Worm (Caenorhabditis elegans) whole organism, midembryonic: Measurements from ENCODE around the gene str-20.

Experiments
- T22C8.4 ChIP-seq: fragments of 200-800 bp; sonication (Bioruptor generic); IDR thresholded peaks from 2 replicates; pipeline ENCODE4 v1.3.6; 2022; ENCODE audit warnings: missing genetic modification characterization, missing compliant biosample characterization
- cog-1 ChIP-seq: sonication (generic microtip); optimal IDR thresholded peaks from 2 replicates; lab custom pipeline; 2016; ENCODE audit warnings: missing genetic modification characterization, missing compliant biosample characterization
- flt-1 ChIP-seq: fragments of 200-800 bp; sonication (Bioruptor generic); IDR thresholded peaks from 2 replicates; pipeline ENCODE4 v1.3.6; 2022; ENCODE audit warnings: missing genetic modification characterization, missing compliant biosample characterization
- klf-2 ChIP-seq: fragments of 200-800 bp; sonication (Bioruptor generic); conservative IDR thresholded peaks from 2 replicates; pipeline ENCODE4 v1.3.6; 2022; ENCODE audit warnings: missing genetic modification reagents, missing genetic modification characterization, missing compliant biosample characterization
- med-1 ChIP-seq: sonication (generic microtip); optimal IDR thresholded peaks from 2 replicates; lab custom pipeline; 2017; ENCODE audit warnings: missing genetic modification characterization, mild to moderate bottlenecking, missing compliant biosample characterization, antibody characterized with exemption, missing genetic modification reagents; ENCODE audit not compliant: insufficient read depth
- ref-1 ChIP-seq: fragments of 200-800 bp; sonication (Bioruptor generic); conservative IDR thresholded peaks from 2 replicates; pipeline ENCODE4 v1.3.6; 2022; ENCODE audit warnings: missing genetic modification reagents, missing genetic modification characterization, missing compliant biosample characterization
- tab-1 ChIP-seq: fragments of 200-800 bp; sonication (Bioruptor generic); IDR thresholded peaks from 2 replicates; pipeline ENCODE4 v1.3.6; 2022; ENCODE audit warnings: missing genetic modification characterization, missing compliant biosample characterization
- ztf-23 ChIP-seq: fragments of 200-800 bp; sonication (Bioruptor generic); IDR thresholded peaks from 2 replicates; pipeline ENCODE4 v1.3.6; 2022; ENCODE audit warnings: missing genetic modification reagents, missing genetic modification characterization, missing compliant biosample characterization
- ztf-29 ChIP-seq: fragments of 200-800 bp; sonication (Bioruptor generic); IDR thresholded peaks from 2 replicates; pipeline ENCODE4 v1.3.6; 2022; ENCODE audit warnings: missing genetic modification reagents, missing genetic modification characterization, missing compliant biosample characterization

str-20 gene

DNA sequence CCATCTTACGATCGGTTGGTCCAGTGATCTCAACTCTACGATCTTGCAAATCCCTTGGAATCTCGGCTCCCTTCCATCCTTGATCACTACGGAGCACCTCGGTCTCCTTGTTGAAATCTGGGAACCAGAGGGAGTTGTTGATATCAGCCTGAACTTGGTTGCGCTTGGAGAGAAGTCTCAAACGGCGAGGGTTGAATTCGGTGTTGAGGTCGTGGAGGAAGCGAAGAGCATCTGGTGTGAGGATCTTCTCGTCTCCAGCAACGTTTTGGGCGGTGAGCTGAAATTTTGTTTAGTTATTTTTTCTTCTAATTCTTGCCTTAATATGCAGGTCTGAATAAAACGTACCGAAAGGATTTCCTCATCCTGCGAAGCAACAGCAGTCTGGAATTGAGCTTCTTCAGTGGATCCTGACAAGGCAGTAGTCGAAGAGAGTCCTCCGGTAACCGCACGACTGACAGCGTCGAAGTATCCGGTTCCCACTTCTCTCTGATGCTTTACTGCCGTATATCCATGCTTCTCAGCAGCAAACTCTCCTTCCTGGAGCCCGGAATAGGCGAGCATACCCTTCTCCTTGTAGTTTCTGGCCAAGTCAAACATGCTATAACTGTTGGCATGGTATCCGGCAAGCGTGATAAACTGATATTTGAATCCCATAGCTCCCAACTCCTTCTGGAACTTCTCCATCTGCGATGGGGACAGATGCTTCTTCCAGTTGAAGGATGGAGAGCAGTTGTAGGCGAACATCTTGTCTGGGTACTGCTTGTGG, 30.3 kb upstream of the str-20 start:
- TF ChIP-seq ref-1 (GFP tag; lab: Robert Waterston, UW): no peak
- TF ChIP-seq med-1 (GFP tag; lab: Kevin White, UChicago): no peak
- no peak for TF ChIP-seq ztf-29 (GFP tag; lab: Robert Waterston, UW)
- TF ChIP-seq ztf-23: no peak

DNA sequence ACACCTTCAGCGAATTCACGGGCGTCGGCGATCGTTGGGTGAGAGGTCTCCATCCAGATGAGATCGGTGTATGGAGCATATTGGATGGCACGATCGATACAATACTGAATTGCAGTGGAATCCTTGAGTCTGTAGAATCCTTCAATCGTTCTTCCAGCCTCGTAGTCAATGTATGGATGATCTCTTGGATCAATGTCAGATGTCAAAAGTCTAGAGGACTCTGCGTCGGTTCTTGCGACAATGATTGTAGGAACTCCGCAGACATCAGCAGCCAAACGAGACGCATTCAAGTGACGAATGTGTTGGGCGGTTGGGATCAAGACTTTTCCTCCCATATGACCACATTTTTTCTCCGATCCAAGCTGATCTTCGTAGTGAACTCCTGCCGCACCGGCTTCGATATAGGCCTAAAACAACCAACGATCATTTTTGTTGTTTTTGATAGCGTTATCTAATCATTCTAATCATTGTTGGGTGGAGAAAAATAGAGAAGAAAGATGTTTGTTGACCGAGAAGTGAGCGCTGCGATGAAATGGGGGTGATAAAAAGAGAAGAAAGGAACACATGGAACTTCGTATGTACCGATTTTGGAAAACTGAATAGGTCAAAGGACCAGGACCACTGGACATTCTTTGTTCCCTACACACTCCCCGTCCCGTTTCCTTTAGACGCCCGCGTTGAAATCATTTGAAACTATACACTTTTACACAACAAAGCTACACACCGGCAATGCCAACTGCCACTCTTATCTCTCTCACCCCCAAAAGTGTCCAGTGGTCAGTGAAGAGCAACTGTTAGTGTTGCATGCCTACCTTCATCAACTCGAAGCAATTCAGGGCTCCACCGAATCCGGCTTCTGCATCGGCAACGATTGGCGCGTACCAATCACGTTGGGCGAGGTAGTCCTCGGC, 29.4 kb upstream of the str-20 start:
- TF ChIP-seq ref-1 (GFP tag; lab: Robert Waterston, UW) (no peak), flt-1 (no peak), T22C8.4 (GFP tag; lab: Robert Waterston, UW) (no peak), tab-1 (no peak), ztf-23 (no peak), klf-2 (GFP tag; lab: Robert Waterston, UW) (no peak), med-1 (GFP tag; lab: Kevin White, UChicago) (no peak), ztf-29 (GFP tag; lab: Robert Waterston, UW) (no peak), cog-1 (no peak)

DNA sequence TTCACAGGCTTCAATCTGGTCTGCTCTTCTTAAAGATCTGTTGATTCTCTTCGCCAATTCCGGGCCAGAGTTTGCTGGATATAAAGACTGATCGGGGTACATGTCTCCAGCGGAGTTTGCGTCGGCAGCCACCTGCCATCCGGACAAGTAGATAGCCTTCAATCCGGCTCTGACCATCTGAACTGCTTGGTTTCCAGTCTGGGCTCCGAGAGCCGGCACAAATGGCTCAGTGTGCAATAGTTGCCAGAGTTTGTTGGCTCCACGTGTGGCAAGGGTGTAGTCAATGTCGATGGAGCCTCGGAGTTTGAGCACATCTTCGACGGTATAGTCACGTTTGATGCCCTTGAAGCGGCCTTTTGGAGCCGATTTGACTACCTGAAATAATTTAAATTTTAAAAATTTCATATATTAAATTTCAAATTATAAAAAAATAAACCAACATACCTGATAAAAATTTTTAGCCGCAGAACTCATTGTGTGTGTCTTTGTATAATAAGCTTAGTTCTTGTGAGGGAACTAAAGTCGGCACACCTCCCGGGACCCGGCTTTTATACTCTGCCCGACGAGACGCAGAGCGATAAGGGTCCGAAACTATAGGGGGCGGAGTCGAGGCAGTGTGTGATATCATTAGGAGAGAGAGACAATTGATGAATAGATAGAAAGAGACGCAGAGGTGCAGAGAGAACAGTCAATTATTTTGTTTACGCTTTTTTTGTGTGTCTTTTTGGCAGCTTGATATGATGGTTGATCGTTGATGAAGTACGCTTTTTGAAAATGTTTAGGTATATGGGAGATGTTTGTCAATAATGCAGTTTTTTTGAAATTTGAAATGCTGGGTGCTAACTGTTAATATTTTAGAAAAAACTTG, 28.6 kb upstream of the str-20 start, which contains the start of the genes icl-1 and srh-2:
Gene icl-1, minus strand, starts transcription at position 521 of the 868 bp plus-strand sequence.
Gene srh-2, plus strand, starts transcription at position 818 of the 868 bp plus-strand sequence.
- TF ChIP-seq tab-1: no peak
- TF ChIP-seq ztf-29 (GFP tag; lab: Robert Waterston, UW): no peak
- TF ChIP-seq med-1 (GFP tag; lab: Kevin White, UChicago): no peak
- no peak for TF ChIP-seq cog-1
- no peak for TF ChIP-seq klf-2 (GFP tag; lab: Robert Waterston, UW)
- TF ChIP-seq ref-1 (GFP tag; lab: Robert Waterston, UW): no peak
- TF ChIP-seq ztf-23: no peak
- TF ChIP-seq T22C8.4 (GFP tag; lab: Robert Waterston, UW): no peak
- no peak for TF ChIP-seq flt-1

DNA sequence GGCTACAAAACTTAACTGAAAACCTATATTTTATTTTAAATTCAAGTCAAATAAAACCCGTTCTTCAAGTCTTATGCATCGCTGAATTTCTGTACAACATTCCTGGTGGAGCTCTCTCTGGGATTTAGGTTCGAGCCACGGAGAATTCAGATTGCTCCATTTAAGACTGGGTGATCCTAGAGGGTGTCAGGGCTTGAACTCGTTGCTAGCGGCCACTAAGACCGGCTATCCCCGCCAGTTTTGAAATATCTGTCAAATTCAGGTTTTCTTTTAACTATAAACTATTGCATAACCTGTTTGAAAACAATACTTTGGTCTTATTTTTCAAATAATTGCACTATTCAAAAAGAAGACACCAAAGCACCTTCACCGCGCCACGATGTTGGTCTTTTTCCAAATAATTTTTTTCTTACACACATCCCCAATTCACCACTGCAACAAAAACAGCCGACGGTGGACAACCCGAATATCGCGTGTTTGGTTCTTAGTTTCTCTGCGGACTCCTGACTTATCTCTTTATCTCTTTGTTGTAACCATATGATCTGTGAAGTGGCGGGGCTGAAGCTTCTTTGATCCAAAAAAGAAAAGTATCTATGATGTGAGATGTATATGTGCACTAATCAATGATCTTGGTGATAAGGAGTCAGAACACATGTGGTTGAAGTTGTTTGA, 27.3 kb upstream of the str-20 start:
- no peak for TF ChIP-seq flt-1
- no peak for TF ChIP-seq tab-1
- TF ChIP-seq med-1 (GFP tag; lab: Kevin White, UChicago): no peak
- TF ChIP-seq T22C8.4 (GFP tag; lab: Robert Waterston, UW): no peak
- no peak for TF ChIP-seq cog-1
- TF ChIP-seq klf-2 (GFP tag; lab: Robert Waterston, UW): no peak
- TF ChIP-seq ref-1 (GFP tag; lab: Robert Waterston, UW): no peak
- TF ChIP-seq ztf-23: no peak

DNA sequence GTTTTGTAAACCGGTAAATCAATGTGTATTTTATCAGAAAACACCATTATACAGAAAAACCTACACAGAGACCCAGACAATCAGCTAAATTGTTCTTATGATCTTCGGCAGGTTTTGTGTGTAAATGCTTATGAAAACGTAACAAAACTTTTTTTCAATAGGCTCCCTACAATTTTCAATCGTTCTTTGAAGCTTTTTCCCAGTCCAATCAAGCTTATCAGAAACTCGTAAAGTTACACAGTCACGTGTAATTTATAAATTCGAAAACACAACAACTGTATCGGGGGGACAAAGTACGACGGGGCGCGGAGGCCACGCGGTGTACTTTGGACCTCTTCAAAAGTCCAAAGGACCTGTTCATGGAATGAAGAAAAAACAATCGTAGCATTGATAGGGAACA, 26.1 kb upstream of the str-20 start:
- TF ChIP-seq ztf-23: no peak
- no peak for TF ChIP-seq klf-2 (GFP tag; lab: Robert Waterston, UW)
- TF ChIP-seq med-1 (GFP tag; lab: Kevin White, UChicago): no peak
- no peak for TF ChIP-seq ztf-29 (GFP tag; lab: Robert Waterston, UW)
- no peak for TF ChIP-seq flt-1
- no peak for TF ChIP-seq ref-1 (GFP tag; lab: Robert Waterston, UW)
- no peak for TF ChIP-seq cog-1
- TF ChIP-seq T22C8.4 (GFP tag; lab: Robert Waterston, UW): no peak
- TF ChIP-seq tab-1: no peak

DNA sequence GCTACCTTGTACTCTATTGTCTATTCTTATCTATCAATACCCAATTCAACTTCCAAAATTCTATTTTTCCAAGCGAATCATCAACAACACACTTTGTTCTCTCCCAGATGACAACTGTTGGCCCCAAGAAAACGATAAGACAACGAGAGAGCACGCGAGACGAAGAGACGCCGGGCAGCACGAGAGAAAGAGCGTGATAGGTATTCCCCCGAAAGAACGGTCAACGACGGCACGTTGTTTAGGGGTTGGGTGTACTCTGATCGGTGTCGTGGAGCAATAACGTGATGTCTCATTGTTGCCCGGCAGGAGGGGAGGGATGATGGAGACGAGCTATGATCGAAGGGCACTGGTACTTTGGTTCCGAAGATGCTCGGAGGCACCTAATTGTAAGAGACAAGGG, 24.9 kb upstream of the str-20 start:
- no peak for TF ChIP-seq tab-1
- TF ChIP-seq ref-1 (GFP tag; lab: Robert Waterston, UW): no peak
- peak; percentile 50 for TF ChIP-seq cog-1
- no peak for TF ChIP-seq ztf-29 (GFP tag; lab: Robert Waterston, UW)
- no peak for TF ChIP-seq T22C8.4 (GFP tag; lab: Robert Waterston, UW)
- no peak for TF ChIP-seq med-1 (GFP tag; lab: Kevin White, UChicago)

DNA sequence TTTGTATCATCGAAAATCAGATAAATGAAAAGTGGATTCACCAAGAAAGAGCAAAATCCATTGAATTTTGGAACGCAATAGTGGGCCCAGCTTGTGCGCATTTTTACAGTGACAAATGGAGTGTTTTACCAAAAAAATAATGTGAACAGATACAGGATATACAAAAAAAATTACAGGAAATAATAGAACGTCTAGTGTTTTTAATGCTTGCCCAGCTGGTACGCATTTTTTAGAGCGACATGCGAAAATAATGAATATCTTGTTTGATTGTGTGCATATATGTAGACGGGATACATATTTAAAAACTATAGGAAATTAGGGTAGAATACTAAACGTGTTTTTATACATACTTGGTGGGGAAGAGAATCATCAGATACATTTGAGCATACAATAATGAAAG, 20.1 kb upstream of the str-20 start, which contains the start of gene srj-25:
Gene srj-25, minus strand, starts transcription at position 101 of the 400 bp plus-strand sequence.
- no peak for TF ChIP-seq flt-1
- no peak for TF ChIP-seq med-1 (GFP tag; lab: Kevin White, UChicago)
- no peak for TF ChIP-seq T22C8.4 (GFP tag; lab: Robert Waterston, UW)
- TF ChIP-seq klf-2 (GFP tag; lab: Robert Waterston, UW): no peak
- TF ChIP-seq cog-1: no peak
- TF ChIP-seq ref-1 (GFP tag; lab: Robert Waterston, UW): no peak
- no peak for TF ChIP-seq ztf-23
- TF ChIP-seq ztf-29 (GFP tag; lab: Robert Waterston, UW): no peak
- TF ChIP-seq tab-1: no peak

DNA sequence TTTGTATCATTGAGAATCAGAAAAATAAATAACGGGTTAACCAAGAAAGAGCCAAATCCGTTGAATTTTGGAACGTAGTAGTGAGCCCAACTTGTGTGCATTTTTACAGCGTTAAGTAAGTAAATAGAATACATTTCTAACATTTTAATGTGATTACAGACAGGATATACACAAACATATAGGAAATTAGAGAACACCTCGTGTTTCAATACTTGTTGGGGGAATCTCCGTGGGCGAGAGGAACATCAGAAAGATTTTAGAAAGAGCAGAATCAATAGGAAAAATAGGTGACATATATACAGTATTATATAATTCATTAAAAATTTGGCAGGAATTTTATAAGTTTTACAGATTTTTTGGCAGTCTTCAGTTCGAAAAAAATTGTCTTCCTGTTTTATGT, 17.5 kb upstream of the str-20 start, which contains the start of gene srj-24:
Gene srj-24, minus strand, starts transcription at position 101 of the 400 bp plus-strand sequence.
- no peak for TF ChIP-seq T22C8.4 (GFP tag; lab: Robert Waterston, UW)
- TF ChIP-seq ref-1 (GFP tag; lab: Robert Waterston, UW): no peak
- no peak for TF ChIP-seq klf-2 (GFP tag; lab: Robert Waterston, UW)
- no peak for TF ChIP-seq ztf-29 (GFP tag; lab: Robert Waterston, UW)
- TF ChIP-seq cog-1: no peak
- TF ChIP-seq med-1 (GFP tag; lab: Kevin White, UChicago): no peak
- no peak for TF ChIP-seq ztf-23
- no peak for TF ChIP-seq flt-1
- TF ChIP-seq tab-1: no peak
